Fruit fly (Drosophila melanogaster) whole organism, embryonic: ENCODE results near the gene Nost.

Experiments
- Aef1 ChIP-seq: fragments of 200-800 bp; sonication (Bioruptor generic); IDR thresholded peaks from 3 replicates; pipeline ENCODE4 v1.3.6; 2022; ENCODE audit warnings: missing biosample characterization, missing genetic modification characterization
- Atf6 ChIP-seq: fragments of 200-800 bp; sonication (Bioruptor generic); IDR thresholded peaks from 2 replicates; pipeline ENCODE4 v1.3.6; 2022; ENCODE audit warnings: missing biosample characterization, missing genetic modification characterization
- BEAF-32 ChIP-seq: fragments of 200-800 bp; sonication (Bioruptor generic); optimal IDR thresholded peaks from 3 replicates; lab custom pipeline; 2017; ENCODE audit warnings: missing biosample characterization, missing genetic modification characterization, mild to moderate bottlenecking, moderate library complexity, missing genetic modification reagents
- CG10431 ChIP-seq: fragments of 200-800 bp; sonication (Bioruptor generic); optimal IDR thresholded peaks from 3 replicates; lab custom pipeline; 2018; ENCODE audit warnings: missing biosample characterization, mild to moderate bottlenecking, missing genetic modification characterization
- CG10462 ChIP-seq: fragments of 200-800 bp; sonication (Bioruptor generic); optimal IDR thresholded peaks from 2 replicates; lab custom pipeline; 2016; ENCODE audit warnings: missing biosample characterization, missing genetic modification characterization
- CG10543 ChIP-seq: fragments of 200-800 bp; sonication (Bioruptor generic); optimal IDR thresholded peaks from 3 replicates; lab custom pipeline; 2017; ENCODE audit warnings: missing biosample characterization, mild to moderate bottlenecking, missing genetic modification characterization, moderate library complexity
- CG11398 ChIP-seq: fragments of 200-800 bp; sonication (Bioruptor generic); optimal IDR thresholded peaks from 2 replicates; lab custom pipeline; 2016; ENCODE audit warnings: missing biosample characterization, missing genetic modification characterization
- CG11504 ChIP-seq: fragments of 200-800 bp; sonication (Bioruptor generic); optimal IDR thresholded peaks from 3 replicates; lab custom pipeline; 2019; ENCODE audit warnings: missing biosample characterization, mild to moderate bottlenecking, missing genetic modification characterization, moderate library complexity
- CG12299 ChIP-seq: fragments of 200-800 bp; sonication (Bioruptor generic); optimal IDR thresholded peaks from 2 replicates; lab custom pipeline; 2018; ENCODE audit warnings: missing biosample characterization, mild to moderate bottlenecking, missing genetic modification characterization
- CG14050 ChIP-seq: fragments of 200-800 bp; sonication (Bioruptor generic); IDR thresholded peaks from 3 replicates; pipeline ENCODE4 v1.3.6; 2022; ENCODE audit warnings: missing biosample characterization, missing genetic modification characterization
- CG1603 ChIP-seq: fragments of 200-800 bp; sonication (Bioruptor generic); optimal IDR thresholded peaks from 2 replicates; lab custom pipeline; 2019; ENCODE audit warnings: missing biosample characterization, mild to moderate bottlenecking, missing genetic modification characterization, moderate library complexity
- CG16815 ChIP-seq: fragments of 200-800 bp; sonication (Bioruptor generic); optimal IDR thresholded peaks from 3 replicates; lab custom pipeline; 2017; ENCODE audit warnings: missing biosample characterization, mild to moderate bottlenecking, missing genetic modification characterization
- CG2116 ChIP-seq: fragments of 200-800 bp; sonication (Bioruptor generic); optimal IDR thresholded peaks from 3 replicates; lab custom pipeline; 2018; ENCODE audit warnings: missing biosample characterization, mild to moderate bottlenecking, missing genetic modification characterization
- CG2120 ChIP-seq: fragments of 200-800 bp; sonication (Bioruptor generic); optimal IDR thresholded peaks from 3 replicates; lab custom pipeline; 2016; ENCODE audit warnings: missing biosample characterization, missing genetic modification characterization
- CG31388 ChIP-seq: fragments of 200-800 bp; sonication (Bioruptor generic); optimal IDR thresholded peaks from 2 replicates; lab custom pipeline; 2016; ENCODE audit warnings: missing biosample characterization, missing genetic modification characterization
- CG3995 ChIP-seq: fragments of 200-800 bp; sonication (Bioruptor generic); optimal IDR thresholded peaks from 3 replicates; lab custom pipeline; 2016; ENCODE audit warnings: missing biosample characterization, missing genetic modification characterization
- CG4707 ChIP-seq: fragments of 200-800 bp; sonication (Bioruptor generic); optimal IDR thresholded peaks from 2 replicates; lab custom pipeline; 2018; ENCODE audit warnings: missing biosample characterization, mild to moderate bottlenecking, missing genetic modification characterization, moderate library complexity
- CG4820 ChIP-seq: fragments of 200-800 bp; sonication (Bioruptor generic); optimal IDR thresholded peaks from 3 replicates; lab custom pipeline; 2016; ENCODE audit warnings: missing biosample characterization, missing genetic modification characterization
- CG7987 ChIP-seq: fragments of 200-800 bp; sonication (Bioruptor generic); optimal IDR thresholded peaks from 2 replicates; lab custom pipeline; 2018; ENCODE audit warnings: missing biosample characterization, mild to moderate bottlenecking, missing genetic modification characterization, moderate library complexity
- CTCF ChIP-seq: fragments of 200-800 bp; sonication (Bioruptor generic); optimal IDR thresholded peaks from 2 replicates; lab custom pipeline; 2017; ENCODE audit warnings: missing biosample characterization, mild to moderate bottlenecking, missing genetic modification characterization, moderate library complexity
- D ChIP-seq, 2 experiments: fragments of 200-800 bp in 1 of 2; fragments of >200 bp in 1 of 2; sonication (Bioruptor generic) in 1 of 2; optimal IDR thresholded peaks; 2 replicates in 1 of 2; 3 replicates in 1 of 2; lab custom pipeline; 2017; ENCODE audit warnings: mild to moderate bottlenecking in 1 of 2, missing biosample characterization in 1 of 2, missing genetic modification characterization in 1 of 2, missing genetic modification reagents in 1 of 2
- Dp ChIP-seq: fragments of 200-800 bp; sonication (Bioruptor generic); optimal IDR thresholded peaks from 2 replicates; lab custom pipeline; 2018; ENCODE audit warnings: missing biosample characterization, mild to moderate bottlenecking, missing genetic modification characterization, moderate library complexity
- Drgx ChIP-seq: fragments of 200-800 bp; sonication (Bioruptor generic); IDR thresholded peaks from 2 replicates; pipeline ENCODE4 v1.3.6; 2022; ENCODE audit warnings: missing biosample characterization, missing genetic modification characterization
- E2f2 ChIP-seq: fragments of 200-800 bp; sonication (Bioruptor generic); IDR thresholded peaks from 2 replicates; pipeline ENCODE4 v1.3.6; 2022; ENCODE audit warnings: missing biosample characterization, missing genetic modification characterization
- Ets97D ChIP-seq: fragments of 200-800 bp; sonication (Bioruptor generic); optimal IDR thresholded peaks from 3 replicates; lab custom pipeline; 2016; ENCODE audit warnings: missing biosample characterization, missing genetic modification characterization
- Gsc ChIP-seq: fragments of 200-800 bp; sonication (Bioruptor generic); IDR thresholded peaks from 2 replicates; pipeline ENCODE4 v1.3.6; 2022; ENCODE audit warnings: missing biosample characterization, missing genetic modification characterization
- HLH3B ChIP-seq: fragments of 200-800 bp; sonication (Bioruptor generic); IDR thresholded peaks from 2 replicates; pipeline ENCODE4 v1.3.6; 2022; ENCODE audit warnings: missing biosample characterization, missing genetic modification characterization
- Lhr ChIP-seq: fragments of 200-800 bp; sonication (Bioruptor generic); optimal IDR thresholded peaks from 3 replicates; lab custom pipeline; 2017; ENCODE audit warnings: mild to moderate bottlenecking, missing biosample characterization, missing genetic modification reagents, missing genetic modification characterization
- Mes4 ChIP-seq: fragments of 200-800 bp; sonication (Bioruptor generic); optimal IDR thresholded peaks from 2 replicates; lab custom pipeline; 2016; ENCODE audit warnings: missing biosample characterization, missing genetic modification characterization
- Myb ChIP-seq: fragments of 200-800 bp; sonication (Bioruptor generic); optimal IDR thresholded peaks from 2 replicates; lab custom pipeline; 2016; ENCODE audit warnings: missing biosample characterization, missing genetic modification characterization
- Poxn ChIP-seq: fragments of 200-800 bp; sonication (Bioruptor generic); IDR thresholded peaks from 2 replicates; pipeline ENCODE4 v1.3.6; 2022; ENCODE audit warnings: missing biosample characterization, missing genetic modification characterization
- Ptx1 ChIP-seq: fragments of 200-800 bp; sonication (Bioruptor generic); IDR thresholded peaks from 2 replicates; pipeline ENCODE4 v1.3.6; 2022; ENCODE audit warnings: missing biosample characterization, missing genetic modification characterization
- Sox100B ChIP-seq: fragments of 200-800 bp; sonication (Bioruptor generic); optimal IDR thresholded peaks from 3 replicates; lab custom pipeline; 2018; ENCODE audit warnings: missing biosample characterization, mild to moderate bottlenecking, missing genetic modification characterization
- Sry-δ ChIP-seq: fragments of 200-800 bp; sonication (Bioruptor generic); optimal IDR thresholded peaks from 2 replicates; lab custom pipeline; 2016; ENCODE audit warnings: missing biosample characterization, missing genetic modification characterization
- btn ChIP-seq: fragments of 200-800 bp; sonication (Bioruptor generic); optimal IDR thresholded peaks from 2 replicates; lab custom pipeline; 2016; ENCODE audit warnings: missing biosample characterization, missing genetic modification characterization
- caup ChIP-seq: fragments of 200-800 bp; sonication (Bioruptor generic); optimal IDR thresholded peaks from 3 replicates; lab custom pipeline; 2017; ENCODE audit warnings: missing biosample characterization, mild to moderate bottlenecking, missing genetic modification characterization, moderate library complexity; ENCODE audit not compliant: severe bottlenecking
- exex ChIP-seq: fragments of 200-800 bp; sonication (Bioruptor generic); optimal IDR thresholded peaks from 4 replicates; lab custom pipeline; 2018; ENCODE audit warnings: missing biosample characterization, mild to moderate bottlenecking, missing genetic modification characterization, moderate library complexity
- eyg ChIP-seq: fragments of 200-800 bp; sonication (Bioruptor generic); optimal IDR thresholded peaks from 3 replicates; lab custom pipeline; 2016; ENCODE audit warnings: missing biosample characterization, missing genetic modification characterization
- gfzf ChIP-seq: fragments of 200-800 bp; sonication (Bioruptor generic); optimal IDR thresholded peaks from 2 replicates; lab custom pipeline; 2016; ENCODE audit warnings: missing biosample characterization, mild to moderate bottlenecking, missing genetic modification characterization, moderate library complexity
- kay ChIP-seq: fragments of 200-800 bp; sonication (Bioruptor generic); optimal IDR thresholded peaks from 2 replicates; lab custom pipeline; 2016; ENCODE audit warnings: missing biosample characterization, missing genetic modification characterization
- pb ChIP-seq: fragments of 200-800 bp; sonication (Bioruptor generic); optimal IDR thresholded peaks from 3 replicates; lab custom pipeline; 2016; ENCODE audit warnings: missing biosample characterization, missing genetic modification characterization
- pita ChIP-seq: fragments of 200-800 bp; sonication (Bioruptor generic); optimal IDR thresholded peaks from 2 replicates; lab custom pipeline; 2017; ENCODE audit warnings: missing biosample characterization, mild to moderate bottlenecking, missing genetic modification characterization
- sd ChIP-seq: fragments of 200-800 bp; sonication (Bioruptor generic); optimal IDR thresholded peaks from 3 replicates; lab custom pipeline; 2018; ENCODE audit warnings: missing biosample characterization, mild to moderate bottlenecking, missing genetic modification characterization, moderate library complexity
- sens ChIP-seq: fragments of 200-800 bp; sonication (Bioruptor generic); peaks from one replicate; lab custom pipeline; 2016; ENCODE audit warnings: missing biosample characterization, missing genetic modification characterization
- sisA ChIP-seq: fragments of 200-800 bp; sonication (Bioruptor generic); IDR thresholded peaks from 2 replicates; pipeline ENCODE4 v1.3.6; 2022; ENCODE audit warnings: missing biosample characterization, missing genetic modification characterization
- stwl ChIP-seq: fragments of 200-800 bp; sonication (Bioruptor generic); optimal IDR thresholded peaks from 3 replicates; lab custom pipeline; 2018; ENCODE audit warnings: missing biosample characterization, mild to moderate bottlenecking, missing genetic modification characterization, moderate library complexity
- trem ChIP-seq: fragments of 200-800 bp; optimal IDR thresholded peaks from 3 replicates; lab custom pipeline; 2019; ENCODE audit warnings: missing biosample characterization, mild to moderate bottlenecking, missing genetic modification characterization, moderate library complexity
- ttk ChIP-seq: fragments of 200-800 bp; sonication (Bioruptor generic); IDR thresholded peaks from 2 replicates; pipeline ENCODE4 v2.1.2; 2022; ENCODE audit warnings: missing biosample characterization, missing genetic modification characterization
- usp ChIP-seq: fragments of >200 bp; optimal IDR thresholded peaks from 2 replicates; lab custom pipeline; 2017; ENCODE audit warnings: missing biosample characterization, missing genetic modification characterization

Gene Nost

DNA sequence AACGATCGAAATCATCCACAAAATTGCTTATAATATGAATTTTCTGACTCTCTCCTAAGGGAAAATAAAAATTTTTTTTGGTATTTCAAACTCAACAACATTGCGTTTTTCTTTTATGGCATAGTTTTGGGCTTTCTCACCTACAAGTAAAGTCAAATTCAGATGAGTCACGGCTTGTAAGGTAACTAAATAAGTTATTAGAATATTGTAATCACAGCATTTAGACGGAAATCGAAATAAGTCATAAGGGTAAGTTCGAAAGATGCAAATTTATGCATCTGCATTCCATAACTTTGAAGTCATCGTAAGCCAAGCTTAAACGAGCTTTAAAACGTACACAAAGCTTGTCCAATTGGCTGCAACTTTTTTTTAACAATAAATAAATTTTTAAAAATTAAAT is 589 bp upstream of the Nost start:
- peak; percentile 89 for TF ChIP-seq CG3995
- TF ChIP-seq CG10543 (GFP tag; lab: Kevin White, UChicago), result no peak
- TF ChIP-seq CTCF, result peak; percentile 31
- peak; percentile 63 for TF ChIP-seq kay (GFP tag; lab: Kevin White, UChicago)
- no peak for TF ChIP-seq CG12299 (tag; lab: Kevin White, UChicago)

DNA sequence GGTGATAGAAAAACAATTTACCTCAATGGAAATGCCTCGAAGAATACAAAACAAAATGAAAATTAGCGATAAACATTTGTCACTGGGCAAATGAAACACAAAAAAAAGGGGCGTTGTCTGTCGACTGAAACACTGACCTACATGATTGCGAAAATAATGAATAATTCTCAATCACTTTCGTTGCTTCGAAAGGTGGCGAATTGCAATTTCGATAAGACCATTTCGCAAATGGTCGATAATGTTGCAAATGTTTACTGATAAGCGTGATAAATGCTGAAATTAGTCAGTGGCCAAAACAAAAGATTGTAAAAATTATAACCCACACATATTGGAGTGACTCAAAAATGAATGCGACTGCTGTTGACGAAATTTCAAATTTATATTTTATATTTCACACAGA is 6.1 kb downstream of the Nost start:
- TF ChIP-seq CG4820, result no peak
- TF ChIP-seq CG2120, result no peak
- no peak for TF ChIP-seq HLH3B (GFP tag; lab: Robert Waterston, UW)
- no peak for TF ChIP-seq CG14050 (GFP tag; lab: Robert Waterston, UW)
- TF ChIP-seq CG11398 (GFP tag; lab: Kevin White, UChicago), result no peak
- TF ChIP-seq btn, result no peak
- no peak for TF ChIP-seq pb
- no peak for TF ChIP-seq Sox100B (GFP tag; lab: Kevin White, UChicago)
- no peak for TF ChIP-seq exex (tag; lab: Kevin White, UChicago)
- no peak for TF ChIP-seq Ptx1 (GFP tag; lab: Robert Waterston, UW)
- no peak for TF ChIP-seq CG10431 (GFP tag; lab: Kevin White, UChicago)
- no peak for TF ChIP-seq CG16815 (GFP tag; lab: Kevin White, UChicago)
- no peak for TF ChIP-seq CG2116 (GFP tag; lab: Kevin White, UChicago)
- no peak for TF ChIP-seq CG7987 (GFP tag; lab: Kevin White, UChicago)
- TF ChIP-seq Gsc, result no peak
- TF ChIP-seq eyg (GFP tag; lab: Kevin White, UChicago), result no peak
- TF ChIP-seq sisA, result no peak
- TF ChIP-seq CG10462 (GFP tag; lab: Kevin White, UChicago), result no peak

DNA sequence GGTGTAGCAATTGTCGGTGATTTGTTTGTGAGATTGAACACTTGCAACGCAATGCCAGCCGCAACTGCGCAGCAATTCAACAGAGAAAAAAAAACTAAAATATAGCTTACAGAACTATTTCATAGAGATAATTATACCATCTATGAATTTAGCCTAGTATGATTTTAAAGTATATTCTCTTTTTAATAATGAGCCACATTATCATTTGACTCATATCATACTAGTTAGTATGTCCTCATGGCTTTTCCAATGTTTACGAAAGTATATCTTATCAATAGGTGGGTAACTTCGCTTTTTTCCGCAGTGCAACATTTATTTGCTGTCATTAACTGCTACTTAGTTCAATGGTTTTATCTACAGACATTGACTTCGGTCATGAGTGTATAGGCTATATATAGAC is 8.8 kb downstream of the Nost start:
- TF ChIP-seq Atf6 (GFP tag; lab: Robert Waterston, UW) (no peak), Drgx (GFP tag; lab: Robert Waterston, UW) (peak; percentile 30; the same call in 1 of the 2 replicates), CG4707 (no peak), usp (no peak)

- peak; percentile 40 for TF ChIP-seq CG1603 (tag; lab: Kevin White, UChicago)
- no peak for TF ChIP-seq ttk (GFP tag; lab: Robert Waterston, UW)
- no peak for TF ChIP-seq Mes4 (GFP tag; lab: Kevin White, UChicago)
- TF ChIP-seq Ets97D (GFP tag; lab: Kevin White, UChicago), result peak; percentile 42
- TF ChIP-seq CG31388 (GFP tag; lab: Kevin White, UChicago), result no peak
- peak; percentile 24 for TF ChIP-seq trem (tag; lab: Kevin White, UChicago)
- peak; percentile 49 for TF ChIP-seq BEAF-32 (GFP tag; lab: Kevin White, UChicago)
- TF ChIP-seq Myb, result peak; percentile 38
- peak; percentile 73 for TF ChIP-seq pita (GFP tag; lab: Kevin White, UChicago)
- TF ChIP-seq caup (GFP tag; lab: Kevin White, UChicago), result no peak
- TF ChIP-seq sisA, result no peak
- peak; percentile 16 for TF ChIP-seq CG11504 (tag; lab: Kevin White, UChicago)
- TF ChIP-seq D (optimal IDR thresholded peaks at IDR 0.05; lab: Kevin White, UChicago), result no peak
- TF ChIP-seq D (GFP tag; optimal IDR thresholded peaks at IDR 0.05; lab: Kevin White, UChicago), result no peak
- TF ChIP-seq CTCF, result peak; percentile 78
- peak; percentile 53 for TF ChIP-seq Dp
- TF ChIP-seq sens, result peak; percentile 83
- TF ChIP-seq Aef1 (GFP tag; lab: Robert Waterston, UW), result no peak
- peak; percentile 28 for TF ChIP-seq Lhr (GFP tag; lab: Kevin White, UChicago)
- TF ChIP-seq Poxn, result no peak
- TF ChIP-seq gfzf (GFP tag; lab: Kevin White, UChicago), result peak; percentile 36
- TF ChIP-seq E2f2 (GFP tag; lab: Robert Waterston, UW), result peak; percentile 63
- TF ChIP-seq Sry-δ (GFP tag; lab: Kevin White, UChicago), result peak; percentile 20
- peak; percentile 34 for TF ChIP-seq stwl (tag; lab: Kevin White, UChicago)
- TF ChIP-seq sd (tag; lab: Kevin White, UChicago), result peak; percentile 22
Observed at dm6 chrX:9040855-9041254, 10.8 kb downstream of the Nost start.
